Worm (Caenorhabditis elegans): ENCODE data around the gene cwp-2.

ce11 chrV:4871992-4872391, 29.5 kb upstream of the cwp-2 start, which contains the start of gene srd-33:
- TF ChIP-seq nfya-1 (tag; optimal IDR thresholded peaks at IDR 0.05; ENCODE audit: insufficient read depth) = no peak
- no peak for TF ChIP-seq hmg-11 (tag; optimal IDR thresholded peaks at IDR 0.05)
- no peak for TF ChIP-seq ceh-16 (tag; optimal IDR thresholded peaks at IDR 0.05)
- TF ChIP-seq ZK546.5 (tag; optimal IDR thresholded peaks at IDR 0.05) = no peak
- no peak for TF ChIP-seq nhr-11 (tag; optimal IDR thresholded peaks at IDR 0.05)
- no peak for TF ChIP-seq snpc-4 (tag; optimal IDR thresholded peaks at IDR 0.05)
- no peak for TF ChIP-seq nhr-12 (tag; optimal IDR thresholded peaks at IDR 0.05)
- TF ChIP-seq zag-1 (tag; optimal IDR thresholded peaks at IDR 0.05) = no peak
- TF ChIP-seq jun-1 (tag; optimal IDR thresholded peaks at IDR 0.05) = no peak
- TF ChIP-seq nhr-23 (tag; optimal IDR thresholded peaks at IDR 0.05) = no peak
- TF ChIP-seq unc-62 (GFP tag; optimal IDR thresholded peaks at IDR 0.05) = no peak
- no peak for TF ChIP-seq R02D3.7 (tag; optimal IDR thresholded peaks at IDR 0.05)
- no peak for TF ChIP-seq nhr-237 (tag; optimal IDR thresholded peaks at IDR 0.05)
